Fruit fly (Drosophila melanogaster) whole organism, embryonic: Measurements from ENCODE around the gene sima.

ENCODE experiments used
- CG12071 ChIP-seq: fragments of 200-800 bp; sonication (Bioruptor generic); optimal IDR thresholded peaks from 3 replicates; lab custom pipeline; 2018; ENCODE audit warnings: missing biosample characterization, mild to moderate bottlenecking, missing genetic modification characterization
- CG15269 ChIP-seq: fragments of 200-800 bp; sonication (Bioruptor generic); optimal IDR thresholded peaks from 2 replicates; lab custom pipeline; 2018; ENCODE audit warnings: missing biosample characterization, mild to moderate bottlenecking, missing genetic modification characterization, moderate library complexity
- CG1602 ChIP-seq: fragments of 200-800 bp; sonication (Bioruptor generic); optimal IDR thresholded peaks from 3 replicates; lab custom pipeline; 2016; ENCODE audit warnings: missing biosample characterization, missing genetic modification characterization
- CG2678 ChIP-seq: fragments of 200-800 bp; sonication (Bioruptor generic); optimal IDR thresholded peaks from 3 replicates; lab custom pipeline; 2019; ENCODE audit warnings: missing biosample characterization, mild to moderate bottlenecking, missing genetic modification characterization, moderate library complexity
- CG31224 ChIP-seq: fragments of 200-800 bp; sonication (Bioruptor generic); IDR thresholded peaks from 2 replicates; pipeline ENCODE4 v1.3.6; 2022; ENCODE audit warnings: missing biosample characterization, missing genetic modification characterization
- CG8089 ChIP-seq: fragments of 200-800 bp; sonication (Bioruptor generic); optimal IDR thresholded peaks from 3 replicates; lab custom pipeline; 2016; ENCODE audit warnings: missing biosample characterization, missing genetic modification characterization
- Chrac-16 ChIP-seq: fragments of 200-800 bp; sonication (Bioruptor generic); optimal IDR thresholded peaks from 3 replicates; lab custom pipeline; 2016; ENCODE audit warnings: missing biosample characterization, missing genetic modification characterization
- HLH3B ChIP-seq: fragments of 200-800 bp; sonication (Bioruptor generic); IDR thresholded peaks from 2 replicates; pipeline ENCODE4 v1.3.6; 2022; ENCODE audit warnings: missing biosample characterization, missing genetic modification characterization
- Hsf ChIP-seq: fragments of 200-800 bp; sonication (Bioruptor generic); optimal IDR thresholded peaks from 3 replicates; lab custom pipeline; 2016; ENCODE audit warnings: missing biosample characterization, missing genetic modification characterization
- Mes4 ChIP-seq: fragments of 200-800 bp; sonication (Bioruptor generic); optimal IDR thresholded peaks from 2 replicates; lab custom pipeline; 2016; ENCODE audit warnings: missing biosample characterization, missing genetic modification characterization
- NC2α ChIP-seq: fragments of 200-800 bp; sonication (Bioruptor generic); optimal IDR thresholded peaks from 2 replicates; lab custom pipeline; 2016; ENCODE audit warnings: missing biosample characterization, missing genetic modification characterization
- Optix ChIP-seq: fragments of 200-800 bp; sonication (Bioruptor generic); IDR thresholded peaks from 3 replicates; pipeline ENCODE4 v1.3.6; 2022; ENCODE audit warnings: missing biosample characterization, missing genetic modification characterization
- Sox100B ChIP-seq: fragments of 200-800 bp; sonication (Bioruptor generic); optimal IDR thresholded peaks from 3 replicates; lab custom pipeline; 2018; ENCODE audit warnings: missing biosample characterization, mild to moderate bottlenecking, missing genetic modification characterization
- Ssrp ChIP-seq: fragments of 200-800 bp; sonication (Bioruptor generic); optimal IDR thresholded peaks from 2 replicates; lab custom pipeline; 2018; ENCODE audit warnings: missing biosample characterization, mild to moderate bottlenecking, missing genetic modification characterization, moderate library complexity
- chif ChIP-seq, 2 experiments: fragments of 200-800 bp; sonication (Bioruptor generic); optimal IDR thresholded peaks; 3 replicates each; lab custom pipeline; 2016; ENCODE audit warnings: missing biosample characterization in 2 of 2, missing genetic modification characterization in 2 of 2
- dimm ChIP-seq: fragments of 200-800 bp; sonication (Bioruptor generic); IDR thresholded peaks from 2 replicates; pipeline ENCODE4 v1.3.6; 2022; ENCODE audit warnings: missing biosample characterization, missing genetic modification characterization
- lmd ChIP-seq: fragments of 200-800 bp; sonication (Bioruptor generic); IDR thresholded peaks from 2 replicates; pipeline ENCODE4 v1.3.6; 2022; ENCODE audit warnings: missing biosample characterization, missing genetic modification characterization
- onecut ChIP-seq: fragments of 200-800 bp; sonication (Bioruptor generic); IDR thresholded peaks from 2 replicates; pipeline ENCODE4 v1.3.6; 2022; ENCODE audit warnings: missing biosample characterization, missing genetic modification characterization
- salm ChIP-seq: fragments of 200-800 bp; sonication (Bioruptor generic); optimal IDR thresholded peaks from 2 replicates; lab custom pipeline; 2018; ENCODE audit warnings: missing biosample characterization, mild to moderate bottlenecking, missing genetic modification characterization

The sima gene

DNA sequence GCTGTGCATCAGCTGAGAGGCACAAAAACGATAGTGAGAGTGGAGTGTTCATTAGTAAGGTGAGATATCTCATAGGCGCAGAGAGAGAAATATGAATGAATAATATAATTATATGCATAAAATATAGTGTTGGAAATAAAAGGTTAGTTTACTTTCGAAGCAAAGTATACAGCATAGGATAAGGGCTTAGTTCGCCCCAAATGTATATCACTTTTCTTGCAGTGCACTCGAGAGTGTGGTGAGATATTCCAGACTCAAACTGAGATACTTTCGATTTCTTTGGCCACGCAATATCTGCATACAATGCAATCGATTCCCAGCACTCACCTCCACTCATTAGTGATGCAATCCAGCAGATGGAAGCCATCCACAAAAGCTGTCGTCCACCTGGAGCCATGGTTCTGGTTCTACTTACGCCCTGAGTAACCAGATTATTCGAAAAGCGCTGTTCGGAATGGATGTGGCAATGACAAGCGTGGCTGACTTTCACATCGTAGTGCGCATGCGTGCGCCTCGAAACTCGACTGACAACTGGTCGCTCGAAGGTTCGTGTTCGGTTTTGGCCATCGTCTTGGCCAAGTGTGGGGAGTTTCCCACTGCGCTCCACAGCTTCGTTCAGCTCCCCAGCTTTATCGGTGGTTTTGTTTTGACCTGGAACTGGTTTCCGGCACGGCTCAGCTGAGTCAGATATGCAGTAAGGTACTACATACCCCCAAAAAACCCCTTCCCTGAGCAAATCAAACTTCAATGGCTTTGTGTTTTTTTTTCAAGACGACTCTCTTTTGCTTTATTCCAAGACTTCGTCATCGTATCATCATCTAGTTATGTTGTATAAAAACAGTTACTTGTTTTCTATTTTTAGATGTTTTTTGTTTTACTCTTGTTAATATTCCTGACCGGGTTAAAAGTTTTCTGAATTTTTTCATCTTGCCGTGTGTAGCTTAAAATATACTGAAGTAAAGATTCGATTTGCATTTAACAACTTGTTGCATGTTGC lies 112.9 kb downstream of the sima start, which contains the start of gene Rsod (continued):
- TF ChIP-seq Ssrp (tag; lab: Kevin White, UChicago), result peak; percentile 50
- TF ChIP-seq Sox100B (GFP tag; lab: Kevin White, UChicago), result peak; percentile 58
- peak; percentile 46 for TF ChIP-seq CG1602 (GFP tag; lab: Kevin White, UChicago)
- peak; percentile 28; the same call in 1 of the 2 replicates for TF ChIP-seq CG31224
- TF ChIP-seq onecut (GFP tag; lab: Robert Waterston, UW), result peak; percentile 66
- peak; percentile 36 for TF ChIP-seq Chrac-16
- peak; percentile 50 for TF ChIP-seq dimm
- peak; percentile 75 for TF ChIP-seq lmd (GFP tag; lab: Robert Waterston, UW)
- peak; percentile 47 for TF ChIP-seq Hsf (GFP tag; lab: Kevin White, UChicago)
- no peak for TF ChIP-seq NC2α (GFP tag; lab: Kevin White, UChicago)
- TF ChIP-seq Mes4 (GFP tag; lab: Kevin White, UChicago), result no peak
- peak; percentile 56 for TF ChIP-seq Optix
- peak; percentile 80 for TF ChIP-seq HLH3B (GFP tag; lab: Robert Waterston, UW)
- TF ChIP-seq CG12071 (GFP tag; lab: Kevin White, UChicago), result peak; percentile 19
- no peak for TF ChIP-seq CG8089 (GFP tag; lab: Kevin White, UChicago)
- TF ChIP-seq CG15269, result peak; percentile 53
- peak; percentile 37 for TF ChIP-seq salm (tag; lab: Kevin White, UChicago)
- TF ChIP-seq CG2678 (tag; lab: Kevin White, UChicago), result peak; percentile 63
- TF ChIP-seq chif (GFP tag; optimal IDR thresholded peaks at IDR 0.05; lab: Kevin White, UChicago), result peak in 1 of 2 experiments; percentile 20
